Worm (Caenorhabditis elegans) whole organism, L2 larva: ENCODE data around the gene F07G6.12.
"Not testable (repeated sequence)": the region's sequence is repeated elsewhere in the genome, so short reads cannot be mapped to it uniquely, and the experiment has no call there.

Experiments
- C34F6.9 ChIP-seq: fragments of 150-350 bp; optimal IDR thresholded peaks from 2 replicates; lab custom pipeline; 2014; ENCODE audit warnings: missing biosample characterization, missing genetic modification characterization
- F13H6.1 ChIP-seq: sonication (generic microtip); optimal IDR thresholded peaks from 2 replicates; lab custom pipeline; 2016; ENCODE audit warnings: missing genetic modification characterization, missing compliant biosample characterization
- R02D3.7 ChIP-seq: fragments of 150-350 bp; optimal IDR thresholded peaks from 2 replicates; lab custom pipeline; 2014; ENCODE audit warnings: missing biosample characterization, missing genetic modification characterization
- ZK546.5 ChIP-seq: sonication (generic microtip); optimal IDR thresholded peaks from 2 replicates; lab custom pipeline; 2017; ENCODE audit warnings: missing biosample characterization, missing genetic modification characterization
- alr-1 ChIP-seq: fragments of 150-350 bp; optimal IDR thresholded peaks from 2 replicates; lab custom pipeline; 2014; ENCODE audit warnings: missing biosample characterization, missing genetic modification characterization
- blmp-1 ChIP-seq: sonication (generic microtip); optimal IDR thresholded peaks from 2 replicates; lab custom pipeline; 2017; ENCODE audit warnings: missing genetic modification characterization, mild to moderate bottlenecking, missing compliant biosample characterization, antibody characterized with exemption, moderate library complexity; ENCODE audit not compliant: insufficient read depth
- ceh-16 ChIP-seq: fragments of 150-350 bp; optimal IDR thresholded peaks from 2 replicates; lab custom pipeline; 2014; ENCODE audit warnings: missing biosample characterization, missing genetic modification characterization
- ceh-82 ChIP-seq: fragments of 150-350 bp; optimal IDR thresholded peaks from 2 replicates; lab custom pipeline; 2014; ENCODE audit warnings: missing biosample characterization, missing genetic modification characterization
- crh-2 ChIP-seq: sonication (generic microtip); optimal IDR thresholded peaks from 2 replicates; lab custom pipeline; 2017; ENCODE audit warnings: missing biosample characterization, missing genetic modification characterization
- elt-1 ChIP-seq: fragments of 150-350 bp; optimal IDR thresholded peaks from 2 replicates; lab custom pipeline; 2014; ENCODE audit warnings: missing biosample characterization, missing genetic modification characterization
- lsy-2 ChIP-seq, 2 experiments: fragments of 150-350 bp in 1 of 2; sonication (generic microtip) in 1 of 2; optimal IDR thresholded peaks; 2 replicates each; lab custom pipeline; 2014 to 2017; ENCODE audit warnings: missing biosample characterization in 2 of 2, missing genetic modification characterization in 2 of 2
- mab-5 ChIP-seq: fragments of 150-350 bp; optimal IDR thresholded peaks from 2 replicates; lab custom pipeline; 2014; ENCODE audit warnings: missing biosample characterization, missing genetic modification characterization
- mdl-1 ChIP-seq, 2 experiments: fragments of 150-350 bp in 1 of 2; sonication (generic microtip) in 1 of 2; optimal IDR thresholded peaks; 2 replicates each; lab custom pipeline; 2017; ENCODE audit warnings: missing biosample characterization in 2 of 2, missing genetic modification characterization in 2 of 2
- nhr-10 ChIP-seq: sonication (generic microtip); optimal IDR thresholded peaks from 2 replicates; lab custom pipeline; 2017; ENCODE audit warnings: missing biosample characterization, missing genetic modification characterization
- nhr-12 ChIP-seq: fragments of 150-350 bp; optimal IDR thresholded peaks from 2 replicates; lab custom pipeline; 2014; ENCODE audit warnings: missing biosample characterization, missing genetic modification characterization
- nhr-129 ChIP-seq: fragments of 150-350 bp; optimal IDR thresholded peaks from 2 replicates; lab custom pipeline; 2014; ENCODE audit warnings: missing biosample characterization, missing genetic modification characterization
- nhr-21 ChIP-seq: fragments of 150-350 bp; optimal IDR thresholded peaks from 2 replicates; lab custom pipeline; 2014; ENCODE audit warnings: missing biosample characterization, missing genetic modification characterization
- nhr-23 ChIP-seq: fragments of 150-350 bp; optimal IDR thresholded peaks from 2 replicates; lab custom pipeline; 2014; ENCODE audit warnings: missing biosample characterization, missing genetic modification reagents, missing genetic modification characterization
- nhr-237 ChIP-seq: fragments of 150-350 bp; optimal IDR thresholded peaks from 2 replicates; lab custom pipeline; 2014; ENCODE audit warnings: missing biosample characterization, missing genetic modification characterization
- nhr-25 ChIP-seq: fragments of 150-350 bp; sonication (generic microtip); optimal IDR thresholded peaks from 3 replicates; lab custom pipeline; 2014; ENCODE audit warnings: missing biosample characterization, missing genetic modification characterization
- skn-1 ChIP-seq: sonication (generic microtip); optimal IDR thresholded peaks from 2 replicates; lab custom pipeline; 2017; ENCODE audit warnings: missing biosample characterization, missing genetic modification characterization
- sma-3 ChIP-seq: sonication (generic microtip); optimal IDR thresholded peaks from 2 replicates; lab custom pipeline; 2016; ENCODE audit warnings: missing genetic modification reagents, missing genetic modification characterization, missing compliant biosample characterization
- snpc-4 ChIP-seq: fragments of 150-350 bp; optimal IDR thresholded peaks from 2 replicates; lab custom pipeline; 2014; ENCODE audit warnings: missing biosample characterization, missing genetic modification characterization
- unc-55 ChIP-seq: fragments of 150-350 bp; sonication (generic microtip); optimal IDR thresholded peaks from 3 replicates; lab custom pipeline; 2014; ENCODE audit warnings: missing biosample characterization, missing genetic modification reagents, missing genetic modification characterization
- zag-1 ChIP-seq: fragments of 150-350 bp; optimal IDR thresholded peaks from 2 replicates; lab custom pipeline; 2014; ENCODE audit warnings: missing biosample characterization, missing genetic modification characterization
- ztf-4 ChIP-seq: fragments of 150-350 bp; optimal IDR thresholded peaks from 2 replicates; lab custom pipeline; 2014; ENCODE audit warnings: missing biosample characterization, missing genetic modification characterization

F07G6.12 gene

DNA sequence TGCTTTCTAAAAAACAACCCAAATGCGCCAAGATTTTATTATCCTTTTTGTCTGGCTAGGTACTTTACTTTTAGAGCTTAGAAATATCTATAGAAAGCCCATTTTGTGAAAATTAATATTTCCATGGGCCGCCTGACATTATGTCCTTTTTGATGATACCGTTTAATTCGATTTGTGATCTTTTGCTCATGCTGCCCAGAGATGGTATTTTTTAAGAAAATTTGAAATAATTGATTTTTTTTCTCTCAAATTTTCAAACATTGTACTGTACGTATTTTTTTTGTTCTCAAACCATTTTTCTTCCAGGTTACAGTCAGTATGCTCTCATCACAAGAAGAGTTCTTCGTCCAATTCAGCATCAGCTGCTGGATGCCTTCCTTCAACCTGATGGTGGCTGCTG, 6.5 kb downstream of the F07G6.12 start, which contains the start of gene Y75D11A.2:
Gene Y75D11A.2 (plus strand): TSS at position 301 of the 400 bp plus-strand sequence.
- TF ChIP-seq ceh-16, nhr-129, ZK546.5 (tag; lab: Kevin White, UChicago): not testable (repeated sequence)

ce11 chrX:1746117-1746516, 10.1 kb downstream of the F07G6.12 start, which contains the start of gene Y75D11A.3:
Gene Y75D11A.3, minus strand, starts transcription at chrX:1746217.
- TF ChIP-seq ZK546.5, R02D3.7, elt-1 (tag; lab: Kevin White, UChicago): not testable (repeated sequence)

ce11 chrX:1748476-1748875, 12.4 kb downstream of the F07G6.12 start, which contains the start of gene Y75D11A.6:
Gene Y75D11A.6, minus strand, starts transcription at chrX:1748576.
- not testable (repeated sequence) for TF ChIP-seq ztf-4, nhr-23, nhr-129 (tag; lab: Kevin White, UChicago)

DNA sequence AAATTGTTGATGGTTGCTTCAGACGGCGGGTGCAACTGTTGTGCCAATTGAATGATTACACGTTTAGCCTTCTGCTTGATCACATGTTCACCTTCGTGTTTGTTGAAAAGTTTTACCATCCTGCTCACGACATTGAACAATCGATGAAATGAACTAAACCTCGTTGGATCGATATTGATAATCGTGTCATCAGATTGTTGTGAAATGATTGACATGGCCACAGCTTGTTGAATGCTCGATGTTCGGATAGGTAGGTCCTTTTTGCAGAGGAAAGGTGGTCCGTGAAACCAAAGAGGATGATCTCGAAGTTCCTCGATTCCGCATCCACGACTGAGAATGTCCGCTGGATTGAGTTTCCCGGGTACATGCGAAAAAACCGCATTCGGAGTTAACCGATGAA, 33.6 kb downstream of the F07G6.12 start:
- TF ChIP-seq unc-55 (no peak), sma-3 (GFP tag; lab: Kevin White, UChicago) (no peak), snpc-4 (tag; lab: Kevin White, UChicago) (no peak), nhr-12 (no peak), mdl-1 (tag; optimal IDR thresholded peaks at IDR 0.05; lab: Kevin White, UChicago) (no peak), nhr-237 (tag; lab: Kevin White, UChicago) (no peak), lsy-2 (tag; optimal IDR thresholded peaks at IDR 0.05; lab: Kevin White, UChicago) (no peak), alr-1 (tag; lab: Kevin White, UChicago) (no peak), elt-1 (tag; lab: Kevin White, UChicago) (no peak)

ce11 chrX:1777988-1778387, 41.9 kb downstream of the F07G6.12 start, which contains the start of gene elc-2:
Gene elc-2, minus strand, starts transcription at chrX:1778088.
- TF ChIP-seq ceh-82 (no peak), F13H6.1 (tag; lab: Kevin White, UChicago) (no peak), crh-2 (tag; lab: Kevin White, UChicago) (no peak), mab-5 (tag; lab: Kevin White, UChicago) (no peak), C34F6.9 (no peak), R02D3.7 (tag; lab: Kevin White, UChicago) (no peak), zag-1 (tag; lab: Kevin White, UChicago) (no peak), nhr-21 (tag; lab: Kevin White, UChicago) (no peak), nhr-10 (tag; lab: Kevin White, UChicago) (no peak)

DNA sequence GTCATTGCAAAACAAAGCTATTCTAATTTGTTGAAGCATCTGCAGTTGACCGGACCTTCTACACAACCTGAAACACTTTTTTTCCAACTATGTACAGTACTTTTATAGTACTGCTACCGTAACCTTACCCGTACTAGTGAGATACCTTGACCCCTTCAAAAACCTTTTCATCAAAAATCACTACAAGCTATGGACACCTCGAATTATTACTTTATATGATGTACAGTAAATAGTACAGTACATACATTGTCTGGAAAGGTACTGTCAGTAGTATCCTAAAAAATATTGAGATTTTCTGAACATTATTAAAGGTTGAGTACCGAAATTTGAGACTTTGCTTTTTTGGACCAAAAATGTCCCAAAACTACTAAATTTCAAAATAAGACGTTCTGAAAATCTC, 49.7 kb downstream of the F07G6.12 start:
- no peak for TF ChIP-seq nhr-25 (tag; lab: Kevin White, UChicago)
- no peak for TF ChIP-seq unc-55
- TF ChIP-seq crh-2 (tag; lab: Kevin White, UChicago), result no peak
- no peak for TF ChIP-seq ceh-82
- TF ChIP-seq skn-1, result no peak
- TF ChIP-seq ceh-16 (tag; lab: Kevin White, UChicago), result no peak
- TF ChIP-seq blmp-1 (tag; lab: Kevin White, UChicago), result no peak
